Fruit fly (Drosophila melanogaster): ENCODE measurements around the gene ppk31.

The ppk31 gene

dm6 chr3R:27151516-27151823 lies 11.5 kb upstream of the ppk31 start, which contains the start of gene Men-b:
TSS of gene Men-b (plus strand) at chr3R:27151662.
- peak; percentile 28 for TF ChIP-seq cic (GFP tag; optimal IDR thresholded peaks at IDR 0.05)
- TF ChIP-seq Hr96 (GFP tag; optimal IDR thresholded peaks at IDR 0.05): no peak
- peak; percentile 20 for TF ChIP-seq bab1 (GFP tag; optimal IDR thresholded peaks at IDR 0.05)

dm6 chr3R:27152129-27152968 lies 10.6 kb upstream of the ppk31 start:
- no peak for TF ChIP-seq Hr96 (GFP tag; optimal IDR thresholded peaks at IDR 0.05)
- peak; percentile 29 for TF ChIP-seq CG5204 (GFP tag; optimal IDR thresholded peaks at IDR 0.05)
- peak; percentile 27 for TF ChIP-seq CG12768 (GFP tag; optimal IDR thresholded peaks at IDR 0.05)
- no peak for TF ChIP-seq ovo (GFP tag; optimal IDR thresholded peaks at IDR 0.05)
- TF ChIP-seq CG33017 (tag; optimal IDR thresholded peaks at IDR 0.05): no peak
- TF ChIP-seq CG7101 (tag; optimal IDR thresholded peaks at IDR 0.05): peak; percentile 42
- TF ChIP-seq Mnt (GFP tag; optimal IDR thresholded peaks at IDR 0.05): peak; percentile 79
- TF ChIP-seq CG1620 (GFP tag; optimal IDR thresholded peaks at IDR 0.05): no peak
- TF ChIP-seq Clk (GFP tag; optimal IDR thresholded peaks at IDR 0.05): no peak
- TF ChIP-seq Crg-1 (GFP tag; optimal IDR thresholded peaks at IDR 0.05): peak; percentile 43
- TF ChIP-seq bab1 (GFP tag; optimal IDR thresholded peaks at IDR 0.05): peak; percentile 76
- peak; percentile 60 for TF ChIP-seq CG14711 (tag; optimal IDR thresholded peaks at IDR 0.05)
- no peak for TF ChIP-seq cic (GFP tag; optimal IDR thresholded peaks at IDR 0.05)
- no peak for TF ChIP-seq cnc (optimal IDR thresholded peaks at IDR 0.05)
- TF ChIP-seq CG11617 (GFP tag; optimal IDR thresholded peaks at IDR 0.05): peak; percentile 58
- peak; percentile 86 for TF ChIP-seq pad (GFP tag; optimal IDR thresholded peaks at IDR 0.05)
- peak; percentile 80 for TF ChIP-seq tj (GFP tag; optimal IDR thresholded peaks at IDR 0.05)
- no peak for TF ChIP-seq toe (GFP tag; optimal IDR thresholded peaks at IDR 0.05)
- TF ChIP-seq CG7045 (GFP tag; optimal IDR thresholded peaks at IDR 0.05): peak; percentile 2
- no peak for TF ChIP-seq kay (GFP tag; ENCODE audit: borderline replicate concordance)

- peak; percentile 34 for TF ChIP-seq CG14711 (tag; optimal IDR thresholded peaks at IDR 0.05)
- no peak for TF ChIP-seq Clk (GFP tag; optimal IDR thresholded peaks at IDR 0.05)
- TF ChIP-seq cnc (optimal IDR thresholded peaks at IDR 0.05): no peak
- TF ChIP-seq CG5204 (GFP tag; optimal IDR thresholded peaks at IDR 0.05): peak; percentile 41
- TF ChIP-seq toe (GFP tag; optimal IDR thresholded peaks at IDR 0.05): no peak
- TF ChIP-seq ovo (GFP tag; optimal IDR thresholded peaks at IDR 0.05): no peak
- TF ChIP-seq pad (GFP tag; optimal IDR thresholded peaks at IDR 0.05): no peak
- TF ChIP-seq CG11617 (GFP tag; optimal IDR thresholded peaks at IDR 0.05): peak; percentile 71
- TF ChIP-seq CG12768 (GFP tag; optimal IDR thresholded peaks at IDR 0.05): peak; percentile 47
- no peak for TF ChIP-seq bab1 (GFP tag; optimal IDR thresholded peaks at IDR 0.05)
- TF ChIP-seq Hr96 (GFP tag; optimal IDR thresholded peaks at IDR 0.05): no peak
- TF ChIP-seq kay (GFP tag; ENCODE audit: borderline replicate concordance): peak; percentile 94
- no peak for TF ChIP-seq CG1620 (GFP tag; optimal IDR thresholded peaks at IDR 0.05)
- peak; percentile 47 for TF ChIP-seq CG33017 (tag; optimal IDR thresholded peaks at IDR 0.05)
- TF ChIP-seq CG7101 (tag; optimal IDR thresholded peaks at IDR 0.05): peak; percentile 61
- no peak for TF ChIP-seq Crg-1 (GFP tag; optimal IDR thresholded peaks at IDR 0.05)
- TF ChIP-seq cic (GFP tag; optimal IDR thresholded peaks at IDR 0.05): peak; percentile 59
- TF ChIP-seq tj (GFP tag; optimal IDR thresholded peaks at IDR 0.05): no peak
- TF ChIP-seq Mnt (GFP tag; optimal IDR thresholded peaks at IDR 0.05): no peak
- peak; percentile 64 for TF ChIP-seq CG7045 (GFP tag; optimal IDR thresholded peaks at IDR 0.05)
Observed at dm6 chr3R:27153062-27153878, 9.7 kb upstream of the ppk31 start.

- TF ChIP-seq CG33017 (tag; optimal IDR thresholded peaks at IDR 0.05) (no peak), tj (GFP tag; optimal IDR thresholded peaks at IDR 0.05) (peak; percentile 99)
Observed at dm6 chr3R:27154001-27154400, 8.9 kb upstream of the ppk31 start.

dm6 chr3R:27157814-27158213 lies 5.1 kb upstream of the ppk31 start, which contains the start of gene grass:
TSS of gene grass (plus strand) at chr3R:27157948.
- TF ChIP-seq CG12768 (GFP tag; optimal IDR thresholded peaks at IDR 0.05): no peak
- TF ChIP-seq tj (GFP tag; optimal IDR thresholded peaks at IDR 0.05): no peak
- no peak for TF ChIP-seq cic (GFP tag; optimal IDR thresholded peaks at IDR 0.05)
- TF ChIP-seq cnc (optimal IDR thresholded peaks at IDR 0.05): no peak
- TF ChIP-seq CG7045 (GFP tag; optimal IDR thresholded peaks at IDR 0.05): no peak
- TF ChIP-seq Clk (GFP tag; optimal IDR thresholded peaks at IDR 0.05): no peak
- no peak for TF ChIP-seq CG7101 (tag; optimal IDR thresholded peaks at IDR 0.05)
- no peak for TF ChIP-seq CG11617 (GFP tag; optimal IDR thresholded peaks at IDR 0.05)
- TF ChIP-seq CG14711 (tag; optimal IDR thresholded peaks at IDR 0.05): no peak
- TF ChIP-seq ovo (GFP tag; optimal IDR thresholded peaks at IDR 0.05): no peak
- no peak for TF ChIP-seq CG5204 (GFP tag; optimal IDR thresholded peaks at IDR 0.05)
- TF ChIP-seq toe (GFP tag; optimal IDR thresholded peaks at IDR 0.05): no peak
- TF ChIP-seq Crg-1 (GFP tag; optimal IDR thresholded peaks at IDR 0.05): no peak
- TF ChIP-seq Mnt (GFP tag; optimal IDR thresholded peaks at IDR 0.05): no peak
- TF ChIP-seq bab1 (GFP tag; optimal IDR thresholded peaks at IDR 0.05): no peak
- no peak for TF ChIP-seq kay (GFP tag; ENCODE audit: borderline replicate concordance)
- TF ChIP-seq CG1620 (GFP tag; optimal IDR thresholded peaks at IDR 0.05): no peak

dm6 chr3R:27159870-27160269 lies 3.1 kb upstream of the ppk31 start:
- TF ChIP-seq Crg-1 (GFP tag; optimal IDR thresholded peaks at IDR 0.05) (no peak), Mnt (GFP tag; optimal IDR thresholded peaks at IDR 0.05) (no peak), kay (GFP tag; ENCODE audit: borderline replicate concordance) (peak; percentile 25)
